Fruit fly (Drosophila melanogaster): ENCODE data around the gene eg.

Gene eg

dm6 chr3L:21839720-21840641, 31.5 kb downstream of the eg start (continued):
- TF ChIP-seq pum (GFP tag; optimal IDR thresholded peaks at IDR 0.05), result peak; percentile 92
- 0 out of 2 replicates have a peak, but pooled peaks have one; percentile 13 for TF ChIP-seq Bgb (GFP tag; IDR thresholded peaks at IDR 0.05; ENCODE audit: partially characterized antibody)
- peak; percentile 91 for TF ChIP-seq CG12219 (GFP tag; optimal IDR thresholded peaks at IDR 0.05)
- peak; percentile 76 for TF ChIP-seq HmgD (GFP tag; optimal IDR thresholded peaks at IDR 0.05)
- TF ChIP-seq ranshi (GFP tag; IDR thresholded peaks at IDR 0.05), result peak; percentile 90
- peak; percentile 95 for TF ChIP-seq lilli (GFP tag; optimal IDR thresholded peaks at IDR 0.05)
- TF ChIP-seq nerfin-2 (GFP tag; IDR thresholded peaks at IDR 0.05; ENCODE audit: partially characterized antibody), result peak; percentile 37; the same call in 1 of the 2 replicates
- TF ChIP-seq CG7271 (tag; optimal IDR thresholded peaks at IDR 0.05), result peak; percentile 42
- TF ChIP-seq sens-2 (GFP tag; IDR thresholded peaks at IDR 0.05), result peak; percentile 52; the same call in 1 of the 2 replicates
- TF ChIP-seq Dip3 (GFP tag; optimal IDR thresholded peaks at IDR 0.05), result peak; percentile 94
- TF ChIP-seq hth (optimal IDR thresholded peaks at IDR 0.05), result no peak
- TF ChIP-seq Mad (GFP tag; optimal IDR thresholded peaks at IDR 0.05), result peak; percentile 92
- TF ChIP-seq Ptx1 (GFP tag; IDR thresholded peaks at IDR 0.05), result peak; percentile 95
- peak; percentile 69 for TF ChIP-seq CG7987 (GFP tag; optimal IDR thresholded peaks at IDR 0.05)
- TF ChIP-seq ro (GFP tag; IDR thresholded peaks at IDR 0.05), result peak; percentile 68
- peak; percentile 95 for TF ChIP-seq CG18599 (GFP tag; optimal IDR thresholded peaks at IDR 0.05)
- TF ChIP-seq ind (GFP tag; optimal IDR thresholded peaks at IDR 0.05), result peak; percentile 94
- 0 out of 3 replicates have a peak, but pooled peaks have one; percentile 15 for TF ChIP-seq CG16813 (GFP tag; IDR thresholded peaks at IDR 0.05; ENCODE audit: partially characterized antibody)
- peak; percentile 99 for TF ChIP-seq Med (GFP tag)
- TF ChIP-seq Taf1 (GFP tag; IDR thresholded peaks at IDR 0.05), result peak; percentile 85
- peak; percentile 93 for TF ChIP-seq Abd-B (GFP tag; optimal IDR thresholded peaks at IDR 0.05)
- peak; percentile 64 for TF ChIP-seq CG33557 (GFP tag; optimal IDR thresholded peaks at IDR 0.05)
- TF ChIP-seq bigmax (GFP tag; optimal IDR thresholded peaks at IDR 0.05), result peak; percentile 13
- TF ChIP-seq insv (GFP tag; optimal IDR thresholded peaks at IDR 0.05), result peak; percentile 56 to 58
- 0 out of 3 replicates have a peak, but pooled peaks have one; percentile 30 for TF ChIP-seq vnd (GFP tag; IDR thresholded peaks at IDR 0.05; ENCODE audit: partially characterized antibody)
- peak; percentile 63 for TF ChIP-seq Lhr (GFP tag; optimal IDR thresholded peaks at IDR 0.05)
- TF ChIP-seq CG18764 (GFP tag; optimal IDR thresholded peaks at IDR 0.05), result peak; percentile 86
- peak; percentile 85 for TF ChIP-seq fu2 (GFP tag; optimal IDR thresholded peaks at IDR 0.05)
- TF ChIP-seq CG9215 (GFP tag; IDR thresholded peaks at IDR 0.05), result peak; percentile 87
- peak; percentile 85 for TF ChIP-seq CG6683 (GFP tag; optimal IDR thresholded peaks at IDR 0.05)
- no peak for TF ChIP-seq pros (GFP tag; optimal IDR thresholded peaks at IDR 0.05)
- no peak for TF ChIP-seq Doc3 (GFP tag; IDR thresholded peaks at IDR 0.05; ENCODE audit: partially characterized antibody)
- peak; percentile 93 for TF ChIP-seq CG18476 (GFP tag; optimal IDR thresholded peaks at IDR 0.05)
- TF ChIP-seq da (GFP tag; optimal IDR thresholded peaks at IDR 0.05), result peak; percentile 65
- TF ChIP-seq CG30403 (GFP tag; optimal IDR thresholded peaks at IDR 0.05), result peak; percentile 95
- peak; percentile 82 for TF ChIP-seq NC2α (GFP tag; optimal IDR thresholded peaks at IDR 0.05)
- TF ChIP-seq CG17385 (GFP tag; optimal IDR thresholded peaks at IDR 0.05), result peak; percentile 89
- TF ChIP-seq stwl (tag; optimal IDR thresholded peaks at IDR 0.05), result peak; percentile 3
- TF ChIP-seq trem (tag; optimal IDR thresholded peaks at IDR 0.05), result peak; percentile 75
- TF ChIP-seq stc (GFP tag; IDR thresholded peaks at IDR 0.05), result peak; percentile 92
- peak; percentile 87 for TF ChIP-seq run (tag; optimal IDR thresholded peaks at IDR 0.05)
- TF ChIP-seq CG14860 (GFP tag; IDR thresholded peaks at IDR 0.05; ENCODE audit: partially characterized antibody), result peak; percentile 21; the same call in 1 of the 3 replicates
- peak; percentile 91 for TF ChIP-seq gsb (GFP tag; IDR thresholded peaks at IDR 0.05)
- peak in 1 of 2 experiments; percentile 3 for TF ChIP-seq tll (GFP tag; optimal IDR thresholded peaks at IDR 0.05)
- peak; percentile 90 for TF ChIP-seq Dad (GFP tag; optimal IDR thresholded peaks at IDR 0.05)
- TF ChIP-seq gsb-n (tag; optimal IDR thresholded peaks at IDR 0.05), result peak; percentile 89
- peak; percentile 85 for TF ChIP-seq CG31224 (GFP tag; IDR thresholded peaks at IDR 0.05)

Data from whole organism, embryonic.